Worm (Caenorhabditis elegans) whole organism, L3 larva: ENCODE data around the gene taf-6.2.

Experiments
- ama-1 ChIP-seq: fragments of 150-350 bp; optimal IDR thresholded peaks from 2 replicates; lab custom pipeline; 2018
- egl-27 ChIP-seq: sonication (generic microtip); optimal IDR thresholded peaks from 4 replicates; lab custom pipeline; 2017; ENCODE audit warnings: missing biosample characterization, missing genetic modification reagents, missing genetic modification characterization
- elt-3 ChIP-seq, 3 experiments: fragments of 150-350 bp in 1 of 3; sonication (generic microtip) in 2 of 3; optimal IDR thresholded peaks; 2 replicates in 2 of 3; 4 replicates in 1 of 3; lab custom pipeline; 2014 to 2017; ENCODE audit warnings: missing biosample characterization in 3 of 3, missing genetic modification characterization in 3 of 3
- jun-1 ChIP-seq: fragments of 150-350 bp; optimal IDR thresholded peaks from 2 replicates; lab custom pipeline; 2014; ENCODE audit warnings: missing biosample characterization, missing genetic modification reagents, missing genetic modification characterization
- mdl-1 ChIP-seq: fragments of 150-350 bp; optimal IDR thresholded peaks from 2 replicates; lab custom pipeline; 2014; ENCODE audit warnings: missing biosample characterization, missing genetic modification characterization
- nhr-23 ChIP-seq: fragments of 150-350 bp; optimal IDR thresholded peaks from 2 replicates; lab custom pipeline; 2014; ENCODE audit warnings: missing biosample characterization, missing genetic modification reagents, missing genetic modification characterization
- nhr-76 ChIP-seq: fragments of 150-350 bp; sonication (generic microtip); optimal IDR thresholded peaks from 5 replicates; lab custom pipeline; 2014; ENCODE audit warnings: missing biosample characterization, missing genetic modification characterization
- pha-4 ChIP-seq: fragments of 150-350 bp; optimal IDR thresholded peaks from 2 replicates; lab custom pipeline; 2014; ENCODE audit warnings: missing biosample characterization, missing genetic modification reagents, missing genetic modification characterization
- pqm-1 ChIP-seq: fragments of 150-350 bp; optimal IDR thresholded peaks from 2 replicates; lab custom pipeline; 2017; ENCODE audit warnings: missing biosample characterization, missing genetic modification characterization, inconsistent platforms
- snpc-4 ChIP-seq: fragments of 150-350 bp; optimal IDR thresholded peaks from 2 replicates; lab custom pipeline; 2014; ENCODE audit warnings: missing biosample characterization, missing genetic modification characterization
- tbx-2 ChIP-seq: sonication (generic microtip); optimal IDR thresholded peaks from 2 replicates; lab custom pipeline; 2016; ENCODE audit warnings: mild to moderate bottlenecking, missing genetic modification characterization, missing compliant biosample characterization
- unc-62 ChIP-seq: fragments of 150-350 bp; sonication (generic microtip); optimal IDR thresholded peaks from 4 replicates; lab custom pipeline; 2014; ENCODE audit warnings: missing biosample characterization, missing genetic modification reagents, missing genetic modification characterization
- zag-1 ChIP-seq: fragments of 150-350 bp; optimal IDR thresholded peaks from 2 replicates; lab custom pipeline; 2014; ENCODE audit warnings: missing biosample characterization, missing genetic modification characterization
- ztf-4 ChIP-seq: fragments of 150-350 bp; optimal IDR thresholded peaks from 2 replicates; lab custom pipeline; 2014; ENCODE audit warnings: missing biosample characterization, missing genetic modification characterization

- TF ChIP-seq elt-3 (tag; optimal IDR thresholded peaks at IDR 0.05; lab: Kevin White, UChicago) (no peak), nhr-23 (no peak), egl-27 (tag; lab: Kevin White, UChicago) (no peak), snpc-4 (no peak), ztf-4 (no peak), jun-1 (no peak), pqm-1 (tag; lab: Kevin White, UChicago) (no peak), pha-4 (tag; lab: Kevin White, UChicago) (no peak), nhr-76 (tag; lab: Kevin White, UChicago) (no peak), zag-1 (tag; lab: Kevin White, UChicago) (no peak), unc-62 (GFP tag; lab: Kevin White, UChicago) (no peak), ama-1 (no peak), mdl-1 (tag; lab: Kevin White, UChicago) (no peak), tbx-2 (tag; lab: Kevin White, UChicago) (no peak)
Measured at ce11 chrIV:3668603-3669002, 25.9 kb downstream of the taf-6.2 start, which contains the start of gene fmil-1.
